Worm (Caenorhabditis elegans) whole organism, young adult: Measurements from ENCODE around the gene add-2.

Experiments used
- F22D6.2 ChIP-seq: sonication (generic microtip); optimal IDR thresholded peaks from 2 replicates; lab custom pipeline; 2016; ENCODE audit warnings: mild to moderate bottlenecking, missing genetic modification characterization, missing compliant biosample characterization
- F33H1.4 ChIP-seq: fragments of 200-800 bp; sonication (Bioruptor generic); IDR thresholded peaks from 2 replicates; pipeline ENCODE4 v1.3.6; 2022; ENCODE audit warnings: missing genetic modification reagents, missing genetic modification characterization, missing compliant biosample characterization
- fkh-3 ChIP-seq: sonication (generic microtip); optimal IDR thresholded peaks from 2 replicates; lab custom pipeline; 2016; ENCODE audit warnings: mild to moderate bottlenecking, missing genetic modification characterization, missing compliant biosample characterization
- hmg-20 ChIP-seq: fragments of 200-800 bp; sonication (Bioruptor generic); IDR thresholded peaks from 2 replicates; pipeline ENCODE4 v1.3.6; 2022; ENCODE audit warnings: missing genetic modification reagents, missing genetic modification characterization, missing compliant biosample characterization
- nhr-27 ChIP-seq: fragments of 200-800 bp; sonication (Bioruptor generic); optimal IDR thresholded peaks from 2 replicates; lab custom pipeline; 2018; ENCODE audit warnings: mild to moderate bottlenecking, missing genetic modification characterization, moderate library complexity, missing compliant biosample characterization
- nhr-90 ChIP-seq: sonication (generic microtip); optimal IDR thresholded peaks from 2 replicates; lab custom pipeline; 2016; ENCODE audit warnings: missing genotype, mild to moderate bottlenecking, missing genetic modification characterization, missing compliant biosample characterization
- unc-62 ChIP-seq: fragments of 150-350 bp; optimal IDR thresholded peaks from 2 replicates; lab custom pipeline; 2014; ENCODE audit warnings: missing biosample characterization, missing genetic modification reagents, missing genetic modification characterization
- ztf-25 ChIP-seq: fragments of 200-800 bp; sonication (Bioruptor generic); IDR thresholded peaks from 2 replicates; pipeline ENCODE4 v1.3.6; 2022; ENCODE audit warnings: missing genetic modification reagents, missing genetic modification characterization, missing compliant biosample characterization

DNA sequence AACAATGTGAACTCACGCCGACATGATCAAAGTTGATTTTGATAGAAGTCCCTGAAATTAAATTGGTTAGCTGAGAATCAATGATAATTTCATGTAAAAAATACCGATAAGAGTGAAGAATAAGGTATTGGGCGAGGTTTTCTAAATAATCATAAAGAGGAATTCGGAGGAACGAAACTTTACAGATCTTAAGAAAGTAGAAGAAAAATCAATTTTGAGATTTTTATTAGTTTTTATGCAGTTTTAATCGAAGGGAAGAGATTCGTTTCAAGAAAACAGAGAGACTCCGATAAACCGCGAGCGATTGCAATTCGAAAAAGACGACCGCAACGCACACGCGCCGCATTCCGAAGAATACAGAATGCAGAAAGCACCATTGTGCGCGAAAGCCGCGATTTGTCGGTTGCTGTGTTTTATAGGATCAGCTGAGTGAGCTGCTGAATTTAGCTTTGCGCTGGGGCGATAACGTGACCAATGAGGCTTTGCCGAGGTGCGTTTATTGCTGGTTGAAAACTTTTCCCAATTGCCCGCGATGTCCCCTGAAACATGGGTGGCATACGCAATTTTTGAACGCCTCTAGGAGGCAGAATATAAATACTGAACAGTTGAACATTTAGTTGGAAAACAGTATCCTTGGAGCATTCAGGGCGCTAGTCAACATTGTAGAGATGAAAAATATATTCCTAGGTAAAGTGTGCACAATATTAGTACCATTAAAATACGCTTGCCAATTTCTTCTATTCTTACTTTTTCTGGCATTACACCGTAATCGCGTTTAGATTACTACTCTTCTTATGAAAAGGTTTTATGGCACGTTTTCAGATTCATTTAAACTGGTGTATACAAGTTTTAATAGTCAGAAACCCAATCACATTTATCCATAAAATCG, 33.3 kb downstream of the add-2 start, which contains the start of gene snr-4:
- TF ChIP-seq F22D6.2 (tag; lab: Kevin White, UChicago), result peak; percentile 49
- TF ChIP-seq F33H1.4 (GFP tag; lab: Robert Waterston, UW), result peak; percentile 78
- TF ChIP-seq fkh-3, result no peak
- TF ChIP-seq ztf-25 (GFP tag; lab: Robert Waterston, UW), result no peak
- TF ChIP-seq hmg-20 (GFP tag; lab: Robert Waterston, UW), result peak; percentile 84
- TF ChIP-seq nhr-90 (tag; lab: Kevin White, UChicago), result peak; percentile 61
- no peak for TF ChIP-seq unc-62 (GFP tag; lab: Kevin White, UChicago)
- no peak for TF ChIP-seq nhr-27 (tag; lab: Kevin White, UChicago)
